Fruit fly (Drosophila melanogaster) whole organism, embryonic: ENCODE data around the gene CG32276.

Source experiments
- CG10274 ChIP-seq: fragments of 200-800 bp; sonication (Bioruptor generic); optimal IDR thresholded peaks from 3 replicates; lab custom pipeline; 2017; ENCODE audit warnings: missing biosample characterization, mild to moderate bottlenecking, missing genetic modification characterization
- CG10565 ChIP-seq: fragments of 200-800 bp; sonication (Bioruptor generic); optimal IDR thresholded peaks from 3 replicates; lab custom pipeline; 2016; ENCODE audit warnings: missing biosample characterization, mild to moderate bottlenecking, missing genetic modification characterization
- CG11093 ChIP-seq: fragments of 200-800 bp; sonication (Bioruptor generic); IDR thresholded peaks from 3 replicates; pipeline ENCODE4 v1.3.6; 2022; ENCODE audit warnings: missing biosample characterization, missing genetic modification characterization
- CG11247 ChIP-seq: fragments of 200-800 bp; sonication (Bioruptor generic); IDR thresholded peaks from 2 replicates; pipeline ENCODE4 v1.3.6; 2022; ENCODE audit warnings: missing biosample characterization, missing genetic modification characterization
- CG11398 ChIP-seq: fragments of 200-800 bp; sonication (Bioruptor generic); optimal IDR thresholded peaks from 2 replicates; lab custom pipeline; 2016; ENCODE audit warnings: missing biosample characterization, missing genetic modification characterization
- CG12236 ChIP-seq: fragments of 200-800 bp; sonication (Bioruptor generic); optimal IDR thresholded peaks from 2 replicates; lab custom pipeline; 2016; ENCODE audit warnings: missing biosample characterization, missing genetic modification characterization
- CG13894 ChIP-seq: fragments of 200-800 bp; sonication (Bioruptor generic); optimal IDR thresholded peaks from 3 replicates; lab custom pipeline; 2018; ENCODE audit warnings: missing biosample characterization, mild to moderate bottlenecking, missing genetic modification characterization, moderate library complexity
- CG14667 ChIP-seq: fragments of 200-800 bp; sonication (Bioruptor generic); IDR thresholded peaks from 2 replicates; pipeline ENCODE4 v1.3.6; 2022; ENCODE audit warnings: missing biosample characterization, missing genetic modification characterization
- CG1529 ChIP-seq: fragments of 200-800 bp; sonication (Bioruptor generic); optimal IDR thresholded peaks from 3 replicates; lab custom pipeline; 2018; ENCODE audit warnings: missing biosample characterization, missing genetic modification characterization
- CG15601 ChIP-seq: fragments of 200-800 bp; sonication (Bioruptor generic); optimal IDR thresholded peaks from 3 replicates; lab custom pipeline; 2019; ENCODE audit warnings: missing biosample characterization, mild to moderate bottlenecking, missing genetic modification characterization, moderate library complexity
- CG1602 ChIP-seq: fragments of 200-800 bp; sonication (Bioruptor generic); optimal IDR thresholded peaks from 3 replicates; lab custom pipeline; 2016; ENCODE audit warnings: missing biosample characterization, missing genetic modification characterization
- CG18599 ChIP-seq: fragments of 200-800 bp; sonication (Bioruptor generic); optimal IDR thresholded peaks from 3 replicates; lab custom pipeline; 2017; ENCODE audit warnings: missing biosample characterization, missing genetic modification characterization, mild to moderate bottlenecking, moderate library complexity, missing genetic modification reagents
- CG2116 ChIP-seq: fragments of 200-800 bp; sonication (Bioruptor generic); optimal IDR thresholded peaks from 3 replicates; lab custom pipeline; 2018; ENCODE audit warnings: missing biosample characterization, mild to moderate bottlenecking, missing genetic modification characterization
- CG2678 ChIP-seq: fragments of 200-800 bp; sonication (Bioruptor generic); optimal IDR thresholded peaks from 3 replicates; lab custom pipeline; 2019; ENCODE audit warnings: missing biosample characterization, mild to moderate bottlenecking, missing genetic modification characterization, moderate library complexity
- CG3726 ChIP-seq: fragments of 200-800 bp; sonication (Bioruptor generic); IDR thresholded peaks from 3 replicates; pipeline ENCODE4, ENCODE4 v1.3.6; 2022; ENCODE audit warnings: missing biosample characterization, missing genetic modification characterization
- CG3838 ChIP-seq: fragments of 200-800 bp; sonication (Bioruptor generic); optimal IDR thresholded peaks from 3 replicates; lab custom pipeline; 2016; ENCODE audit warnings: missing biosample characterization, missing genetic modification characterization
- CG4730 ChIP-seq: fragments of 200-800 bp; sonication (Bioruptor generic); IDR thresholded peaks from 2 replicates; pipeline ENCODE4 v1.3.6; 2022; ENCODE audit warnings: missing biosample characterization, missing genetic modification characterization
- CG5180 ChIP-seq: fragments of 200-800 bp; sonication (Bioruptor generic); optimal IDR thresholded peaks from 3 replicates; lab custom pipeline; 2017; ENCODE audit warnings: missing biosample characterization, missing genetic modification characterization, mild to moderate bottlenecking, moderate library complexity, missing genetic modification reagents
- CG5245 ChIP-seq: fragments of 200-800 bp; sonication (Bioruptor generic); optimal IDR thresholded peaks from 3 replicates; lab custom pipeline; 2016; ENCODE audit warnings: missing biosample characterization, missing genetic modification characterization
- Deaf1 ChIP-seq: fragments of 200-800 bp; optimal IDR thresholded peaks from 3 replicates; lab custom pipeline; 2019; ENCODE audit warnings: missing biosample characterization, mild to moderate bottlenecking, missing genetic modification characterization, moderate library complexity
- Dp ChIP-seq: fragments of 200-800 bp; sonication (Bioruptor generic); optimal IDR thresholded peaks from 2 replicates; lab custom pipeline; 2018; ENCODE audit warnings: missing biosample characterization, mild to moderate bottlenecking, missing genetic modification characterization, moderate library complexity
- H15 ChIP-seq: fragments of 200-800 bp; sonication (Bioruptor generic); IDR thresholded peaks from 3 replicates; pipeline ENCODE4 v1.3.6; 2022; ENCODE audit warnings: missing biosample characterization, missing genetic modification characterization
- H2.0 ChIP-seq: fragments of 200-800 bp; sonication (Bioruptor generic); IDR thresholded peaks from 2 replicates; pipeline ENCODE4 v1.3.6; 2022; ENCODE audit warnings: missing biosample characterization, missing genetic modification characterization
- HLH3B ChIP-seq: fragments of 200-800 bp; sonication (Bioruptor generic); IDR thresholded peaks from 2 replicates; pipeline ENCODE4 v1.3.6; 2022; ENCODE audit warnings: missing biosample characterization, missing genetic modification characterization
- Hand ChIP-seq: fragments of 200-800 bp; sonication (Bioruptor generic); optimal IDR thresholded peaks from 2 replicates; lab custom pipeline; 2017; ENCODE audit warnings: mild to moderate bottlenecking, missing biosample characterization, missing genetic modification reagents, missing genetic modification characterization
- Kr ChIP-seq: fragments of 200-800 bp; sonication (Bioruptor generic); optimal IDR thresholded peaks from 2 replicates; lab custom pipeline; 2017; ENCODE audit warnings: missing biosample characterization, mild to moderate bottlenecking, missing genetic modification characterization
- Max ChIP-seq: fragments of 200-800 bp; sonication (Bioruptor generic); optimal IDR thresholded peaks from 2 replicates; lab custom pipeline; 2016; ENCODE audit warnings: missing biosample characterization, mild to moderate bottlenecking, missing genetic modification characterization
- Mrtf ChIP-seq: fragments of 200-800 bp; sonication (Bioruptor generic); IDR thresholded peaks from 3 replicates; pipeline ENCODE4 v1.3.6; 2022; ENCODE audit warnings: missing biosample characterization, missing genetic modification characterization
- Nf-YA ChIP-seq: fragments of 200-800 bp; sonication (Bioruptor generic); IDR thresholded peaks from 2 replicates; pipeline ENCODE4 v1.3.6; 2022; ENCODE audit warnings: missing biosample characterization, missing genetic modification characterization
- Ptx1 ChIP-seq: fragments of 200-800 bp; sonication (Bioruptor generic); IDR thresholded peaks from 2 replicates; pipeline ENCODE4 v1.3.6; 2022; ENCODE audit warnings: missing biosample characterization, missing genetic modification characterization
- Side ChIP-seq: fragments of 200-800 bp; sonication (Bioruptor generic); optimal IDR thresholded peaks from 2 replicates; lab custom pipeline; 2016; ENCODE audit warnings: missing biosample characterization, missing genetic modification characterization
- Sin3A ChIP-seq: fragments of >200 bp; optimal IDR thresholded peaks from 2 replicates; lab custom pipeline; 2018
- ap ChIP-seq: fragments of 200-800 bp; sonication (Bioruptor generic); IDR thresholded peaks from 2 replicates; pipeline ENCODE4 v1.3.6; 2022; ENCODE audit warnings: missing biosample characterization, missing genetic modification characterization
- ato ChIP-seq: fragments of 200-800 bp; sonication (Bioruptor generic); IDR thresholded peaks from 2 replicates; pipeline ENCODE4 v1.3.6; 2022; ENCODE audit warnings: missing biosample characterization, missing genetic modification characterization; ENCODE audit not compliant: partially characterized antibody
- cas ChIP-seq: fragments of 200-800 bp; sonication (Bioruptor generic); IDR thresholded peaks from 2 replicates; pipeline ENCODE4 v1.3.6; 2022; ENCODE audit warnings: missing biosample characterization, missing genetic modification characterization
- cg ChIP-seq: fragments of 200-800 bp; sonication (Bioruptor generic); optimal IDR thresholded peaks from 3 replicates; lab custom pipeline; 2019; ENCODE audit warnings: missing biosample characterization, mild to moderate bottlenecking, missing genetic modification characterization, moderate library complexity
- chif ChIP-seq, 2 experiments: fragments of 200-800 bp; sonication (Bioruptor generic); optimal IDR thresholded peaks; 3 replicates each; lab custom pipeline; 2016; ENCODE audit warnings: missing biosample characterization in 2 of 2, missing genetic modification characterization in 2 of 2
- da ChIP-seq: fragments of 200-800 bp; sonication (Bioruptor generic); optimal IDR thresholded peaks from 2 replicates; lab custom pipeline; 2016; ENCODE audit warnings: missing biosample characterization, missing genetic modification characterization
- dpn ChIP-seq, 2 experiments: fragments of 200-800 bp; sonication (Bioruptor generic); optimal IDR thresholded peaks; 3 replicates each; lab custom pipeline; 2016; ENCODE audit warnings: missing biosample characterization in 2 of 2, missing genetic modification characterization in 2 of 2
- fd96Cb ChIP-seq: fragments of 200-800 bp; sonication (Bioruptor generic); optimal IDR thresholded peaks from 2 replicates; lab custom pipeline; 2018; ENCODE audit warnings: missing biosample characterization, mild to moderate bottlenecking, missing genetic modification characterization, moderate library complexity
- lilli ChIP-seq: fragments of 200-800 bp; sonication (Bioruptor generic); optimal IDR thresholded peaks from 3 replicates; lab custom pipeline; 2016; ENCODE audit warnings: missing biosample characterization, missing genetic modification characterization
- nerfin-1 ChIP-seq: fragments of 200-800 bp; sonication (Bioruptor generic); optimal IDR thresholded peaks from 3 replicates; lab custom pipeline; 2019; ENCODE audit warnings: missing biosample characterization, mild to moderate bottlenecking, missing genetic modification characterization, moderate library complexity
- repo ChIP-seq: fragments of 200-800 bp; sonication (Bioruptor generic); optimal IDR thresholded peaks from 2 replicates; lab custom pipeline; 2016; ENCODE audit warnings: missing biosample characterization, missing genetic modification characterization
- sd ChIP-seq: fragments of 200-800 bp; sonication (Bioruptor generic); optimal IDR thresholded peaks from 3 replicates; lab custom pipeline; 2018; ENCODE audit warnings: missing biosample characterization, mild to moderate bottlenecking, missing genetic modification characterization, moderate library complexity
- sima ChIP-seq: fragments of 200-800 bp; sonication (Bioruptor generic); optimal IDR thresholded peaks from 2 replicates; lab custom pipeline; 2016; ENCODE audit warnings: missing biosample characterization, missing genetic modification characterization
- sna ChIP-seq: fragments of 200-800 bp; sonication (Bioruptor generic); IDR thresholded peaks from 2 replicates; pipeline ENCODE4 v1.3.6; 2022; ENCODE audit warnings: missing biosample characterization, missing genetic modification characterization; ENCODE audit not compliant: partially characterized antibody

The CG32276 gene

DNA sequence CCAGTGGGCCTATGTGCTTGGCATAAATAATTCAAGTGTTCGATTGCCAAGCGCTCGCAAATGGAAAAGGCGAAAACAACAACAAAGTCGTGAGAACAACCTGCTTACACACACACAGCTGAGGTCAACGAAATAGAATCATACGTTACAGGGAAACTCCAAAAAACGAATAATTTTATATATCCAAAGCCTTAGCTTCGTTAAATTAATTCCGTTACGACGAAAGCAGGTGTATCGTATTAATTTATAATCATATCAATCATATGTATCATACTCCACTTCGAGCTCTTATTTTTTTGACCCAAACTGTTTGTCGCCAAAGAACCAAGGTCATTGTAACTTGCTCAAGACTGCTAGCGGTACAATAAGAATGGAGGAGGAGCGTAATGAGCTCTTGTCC, 19.4 kb downstream of the CG32276 start (continued):
- TF ChIP-seq CG2116 (GFP tag; lab: Kevin White, UChicago) (peak; percentile 48), CG5180 (GFP tag; lab: Kevin White, UChicago) (no peak), Mrtf (GFP tag; lab: Robert Waterston, UW) (peak; percentile 85), CG2678 (tag; lab: Kevin White, UChicago) (peak; percentile 93), CG1529 (peak; percentile 62), Ptx1 (peak; percentile 91), Sin3A (lab: Kevin White, UChicago) (no peak), CG1602 (GFP tag; lab: Kevin White, UChicago) (peak; percentile 77), dpn (GFP tag; optimal IDR thresholded peaks at IDR 0.05; lab: Kevin White, UChicago) (peak; percentile 85 to 89), Kr (GFP tag; lab: Kevin White, UChicago) (no peak), CG10565 (peak; percentile 70), CG11247 (peak; percentile 86), CG11093 (peak; percentile 86), CG13894 (peak; percentile 61), Max (GFP tag; lab: Kevin White, UChicago) (peak; percentile 85), fd96Cb (tag; lab: Kevin White, UChicago) (peak; percentile 87), CG12236 (peak; percentile 57), cas (GFP tag; lab: Robert Waterston, UW) (peak; percentile 83), chif (GFP tag; optimal IDR thresholded peaks at IDR 0.05; lab: Kevin White, UChicago) (peak; percentile 69 to 87), da (GFP tag; lab: Kevin White, UChicago) (no peak), CG3726 (peak; percentile 85), ato (GFP tag; lab: Robert Waterston, UW) (no peak), sima (GFP tag; lab: Kevin White, UChicago) (no peak), Hand (GFP tag; lab: Kevin White, UChicago) (peak; percentile 64), Side (GFP tag; lab: Kevin White, UChicago) (peak; percentile 86), CG5245 (GFP tag; lab: Kevin White, UChicago) (peak; percentile 84), Dp (GFP tag; lab: Kevin White, UChicago) (no peak), sna (GFP tag; lab: Robert Waterston, UW) (no peak), ap (peak; percentile 61), H2.0 (GFP tag; lab: Robert Waterston, UW) (peak; percentile 78), repo (peak; percentile 80), Nf-YA (GFP tag; lab: Robert Waterston, UW) (peak; percentile 72), sd (tag; lab: Kevin White, UChicago) (no peak), nerfin-1 (peak; percentile 52), CG3838 (GFP tag; lab: Kevin White, UChicago) (peak; percentile 4), CG11398 (peak; percentile 24), CG4730 (GFP tag; lab: Robert Waterston, UW) (peak; percentile 82), lilli (GFP tag; lab: Kevin White, UChicago) (peak; percentile 88), CG14667 (peak; percentile 75), Deaf1 (tag; lab: Kevin White, UChicago) (no peak), CG15601 (no peak), HLH3B (GFP tag; lab: Robert Waterston, UW) (peak; percentile 86), CG10274 (peak; percentile 60), H15 (GFP tag; lab: Robert Waterston, UW) (peak; percentile 89), cg (GFP tag; lab: Kevin White, UChicago) (no peak), CG18599 (peak; percentile 91)
